Worm (Caenorhabditis elegans) whole organism, L4 larva: Measurements from ENCODE around the gene M04C3.5.

Experiments
- D1046.2 ChIP-seq: fragments of 200-800 bp; sonication (Bioruptor generic); IDR thresholded peaks from 2 replicates; pipeline ENCODE4 v1.3.6; 2022; ENCODE audit warnings: missing genetic modification characterization, missing compliant biosample characterization
- F26F4.8 ChIP-seq: fragments of 200-800 bp; sonication (Bioruptor generic); conservative IDR thresholded peaks from 2 replicates; pipeline ENCODE4 v1.3.6; 2022; ENCODE audit warnings: missing genetic modification characterization, missing compliant biosample characterization
- T20F7.1 ChIP-seq: fragments of 200-800 bp; sonication (Bioruptor generic); optimal IDR thresholded peaks from 2 replicates; lab custom pipeline; 2018; ENCODE audit warnings: mild to moderate bottlenecking, missing genetic modification characterization, missing compliant biosample characterization
- Y48G9A.11 ChIP-seq: fragments of 200-800 bp; sonication (Bioruptor generic); IDR thresholded peaks from 2 replicates; pipeline ENCODE4 v1.3.6; 2022; ENCODE audit warnings: missing genetic modification reagents, missing genetic modification characterization, missing compliant biosample characterization
- Y75B8A.6 ChIP-seq: fragments of 200-800 bp; sonication (Bioruptor generic); IDR thresholded peaks from 2 replicates; pipeline ENCODE4 v1.3.6; 2022; ENCODE audit warnings: missing genetic modification reagents, missing genetic modification characterization, missing compliant biosample characterization
- arid-1 ChIP-seq: fragments of 200-800 bp; sonication (Bioruptor generic); conservative IDR thresholded peaks from 2 replicates; pipeline ENCODE4 v1.3.6; 2022; ENCODE audit warnings: missing genetic modification reagents, missing genetic modification characterization, missing compliant biosample characterization
- ceh-32 ChIP-seq: sonication (generic microtip); optimal IDR thresholded peaks from 2 replicates; lab custom pipeline; 2016; ENCODE audit warnings: mild to moderate bottlenecking, missing genetic modification characterization, missing compliant biosample characterization; ENCODE audit not compliant: poor library complexity
- ces-1 ChIP-seq: fragments of 150-350 bp; sonication (generic microtip); optimal IDR thresholded peaks from 4 replicates; lab custom pipeline; 2014; ENCODE audit warnings: missing biosample characterization, missing genetic modification reagents, missing genetic modification characterization
- ctbp-1 ChIP-seq: fragments of 200-800 bp; sonication (Bioruptor generic); IDR thresholded peaks from 2 replicates; pipeline ENCODE4 v1.3.6; 2022; ENCODE audit warnings: missing genetic modification reagents, missing genetic modification characterization, missing compliant biosample characterization
- dmd-8 ChIP-seq: fragments of 200-800 bp; sonication (Bioruptor generic); IDR thresholded peaks from 2 replicates; pipeline ENCODE4 v1.3.6; 2022; ENCODE audit warnings: missing genetic modification characterization, missing compliant biosample characterization
- egl-43 ChIP-seq: fragments of 200-800 bp; sonication (Bioruptor generic); IDR thresholded peaks from 2 replicates; pipeline ENCODE4 v1.3.6; 2022; ENCODE audit warnings: missing genetic modification reagents, missing genetic modification characterization, missing compliant biosample characterization
- hif-1 ChIP-seq, 2 experiments: sonication (generic microtip); optimal IDR thresholded peaks; 2 replicates each; lab custom pipeline; 2016 to 2017; ENCODE audit warnings: missing compliant biosample characterization in 2 of 2, missing genetic modification characterization in 2 of 2, missing genetic modification reagents in 2 of 2, missing genotype in 2 of 2, mild to moderate bottlenecking in 1 of 2
- hlh-11 ChIP-seq: fragments of 200-800 bp; sonication (Bioruptor generic); optimal IDR thresholded peaks from 2 replicates; lab custom pipeline; 2018; ENCODE audit warnings: mild to moderate bottlenecking, missing genetic modification characterization, missing compliant biosample characterization
- hlh-30 ChIP-seq: sonication (generic microtip); optimal IDR thresholded peaks from 2 replicates; lab custom pipeline; 2017; ENCODE audit warnings: antibody characterized with exemption, mild to moderate bottlenecking, missing genetic modification characterization, missing compliant biosample characterization; ENCODE audit not compliant: insufficient read depth
- hmg-1.1 ChIP-seq: fragments of 200-800 bp; sonication (Bioruptor generic); IDR thresholded peaks from 2 replicates; pipeline ENCODE4 v1.3.6; 2022; ENCODE audit warnings: missing genetic modification reagents, missing genetic modification characterization, missing compliant biosample characterization
- jun-1 ChIP-seq: fragments of 150-350 bp; optimal IDR thresholded peaks from 2 replicates; lab custom pipeline; 2014; ENCODE audit warnings: missing biosample characterization, missing genetic modification reagents, missing genetic modification characterization
- lim-7 ChIP-seq: fragments of 200-800 bp; sonication (Bioruptor generic); IDR thresholded peaks from 2 replicates; pipeline ENCODE4 v1.3.6; 2022; ENCODE audit warnings: missing genetic modification characterization, missing compliant biosample characterization
- lin-1 ChIP-seq: fragments of 200-800 bp; sonication (Bioruptor generic); IDR thresholded peaks from 2 replicates; pipeline ENCODE4 v1.3.6; 2022; ENCODE audit warnings: missing genetic modification reagents, missing genetic modification characterization, missing compliant biosample characterization
- lin-38 ChIP-seq: fragments of 200-800 bp; sonication (Bioruptor generic); IDR thresholded peaks from 2 replicates; pipeline ENCODE4 v1.3.6; 2022; ENCODE audit warnings: missing genetic modification reagents, missing genetic modification characterization, missing compliant biosample characterization
- lir-3 ChIP-seq: sonication (generic microtip); optimal IDR thresholded peaks from 2 replicates; lab custom pipeline; 2016; ENCODE audit warnings: mild to moderate bottlenecking, missing genetic modification characterization, missing compliant biosample characterization
- madf-5 ChIP-seq, 2 experiments: fragments of 200-800 bp; sonication (Bioruptor generic); IDR thresholded peaks; 2 replicates each; pipeline ENCODE4 v1.3.6; 2022; ENCODE audit warnings: missing compliant biosample characterization in 2 of 2, missing genetic modification characterization in 2 of 2
- madf-9 ChIP-seq: fragments of 200-800 bp; sonication (Bioruptor generic); conservative IDR thresholded peaks from 2 replicates; pipeline ENCODE4 v1.3.6; 2022; ENCODE audit warnings: missing genetic modification reagents, missing genetic modification characterization, missing compliant biosample characterization
- mdl-1 ChIP-seq, 2 experiments: fragments of 150-350 bp in 1 of 2; sonication (generic microtip) in 1 of 2; optimal IDR thresholded peaks; 2 replicates each; lab custom pipeline; 2014 to 2017; ENCODE audit warnings: missing biosample characterization in 2 of 2, missing genetic modification characterization in 2 of 2
- mxl-3 ChIP-seq: fragments of 200-800 bp; sonication (Bioruptor generic); optimal IDR thresholded peaks from 2 replicates; lab custom pipeline; 2018; ENCODE audit warnings: mild to moderate bottlenecking, missing genetic modification characterization, missing compliant biosample characterization
- nhr-10 ChIP-seq: fragments of 150-350 bp; optimal IDR thresholded peaks from 2 replicates; lab custom pipeline; 2014; ENCODE audit warnings: missing biosample characterization, missing genetic modification characterization
- nhr-11 ChIP-seq: fragments of 150-350 bp; optimal IDR thresholded peaks from 2 replicates; lab custom pipeline; 2014; ENCODE audit warnings: missing biosample characterization, missing genetic modification characterization
- nhr-111 ChIP-seq: fragments of 200-800 bp; sonication (Bioruptor generic); optimal IDR thresholded peaks from 2 replicates; lab custom pipeline; 2018; ENCODE audit warnings: mild to moderate bottlenecking, missing genetic modification characterization, missing compliant biosample characterization
- nhr-25 ChIP-seq: sonication (generic microtip); optimal IDR thresholded peaks from 2 replicates; lab custom pipeline; 2017; ENCODE audit warnings: missing genetic modification characterization, mild to moderate bottlenecking, missing compliant biosample characterization, antibody characterized with exemption, moderate library complexity, borderline replicate concordance; ENCODE audit not compliant: insufficient read depth
- nhr-28 ChIP-seq: fragments of 150-350 bp; optimal IDR thresholded peaks from 2 replicates; lab custom pipeline; 2014; ENCODE audit warnings: missing biosample characterization, missing genetic modification characterization
- nhr-41 ChIP-seq: fragments of 200-800 bp; sonication (Bioruptor generic); IDR thresholded peaks from 2 replicates; pipeline ENCODE4 v1.3.6; 2022; ENCODE audit warnings: missing genetic modification reagents, missing genetic modification characterization, missing compliant biosample characterization
- nhr-48 ChIP-seq: sonication (generic microtip); optimal IDR thresholded peaks from 2 replicates; lab custom pipeline; 2016; ENCODE audit warnings: mild to moderate bottlenecking, missing genetic modification characterization, missing compliant biosample characterization
- nhr-6 ChIP-seq: fragments of 150-350 bp; optimal IDR thresholded peaks from 2 replicates; lab custom pipeline; 2014; ENCODE audit warnings: missing biosample characterization, missing genetic modification characterization
- rbr-2 ChIP-seq: sonication (generic microtip); optimal IDR thresholded peaks from 2 replicates; lab custom pipeline; 2016; ENCODE audit warnings: missing genotype, missing genetic modification characterization, missing compliant biosample characterization
- saeg-2 ChIP-seq: fragments of 200-800 bp; sonication (Bioruptor generic); IDR thresholded peaks from 2 replicates; pipeline ENCODE4 v1.3.6; 2022; ENCODE audit warnings: missing genetic modification reagents, missing genetic modification characterization, missing compliant biosample characterization
- sdz-12 ChIP-seq: fragments of 200-800 bp; sonication (Bioruptor generic); optimal IDR thresholded peaks from 2 replicates; lab custom pipeline; 2018; ENCODE audit warnings: mild to moderate bottlenecking, missing genetic modification characterization, missing compliant biosample characterization
- spr-3 ChIP-seq: fragments of 200-800 bp; sonication (Bioruptor generic); optimal IDR thresholded peaks from 2 replicates; lab custom pipeline; 2018; ENCODE audit warnings: mild to moderate bottlenecking, missing genetic modification characterization, missing compliant biosample characterization
- tra-1 ChIP-seq: fragments of 200-800 bp; sonication (Bioruptor generic); IDR thresholded peaks from 2 replicates; pipeline ENCODE4 v1.3.6; 2022; ENCODE audit warnings: missing genetic modification reagents, missing genetic modification characterization, missing compliant biosample characterization
- unc-130 ChIP-seq: sonication (generic microtip); optimal IDR thresholded peaks from 2 replicates; lab custom pipeline; 2016; ENCODE audit warnings: missing genetic modification reagents, missing genetic modification characterization, missing compliant biosample characterization
- unc-62 ChIP-seq, 3 experiments: fragments of 150-350 bp in 1 of 3; sonication (generic microtip); optimal IDR thresholded peaks in 2 of 3; peaks in 1 of 3; 1 replicate in 1 of 3; 2 replicates in 2 of 3; lab custom pipeline; 2014 to 2017; ENCODE audit warnings: missing biosample characterization in 3 of 3, missing genetic modification characterization in 3 of 3, missing genetic modification reagents in 3 of 3, missing genotype in 1 of 3
- vab-7 ChIP-seq: fragments of 200-800 bp; sonication (Bioruptor generic); IDR thresholded peaks from 2 replicates; pipeline ENCODE4 v1.3.6; 2022; ENCODE audit warnings: missing genetic modification reagents, missing genetic modification characterization, missing compliant biosample characterization
- zag-1 ChIP-seq: fragments of 150-350 bp; optimal IDR thresholded peaks from 2 replicates; lab custom pipeline; 2014; ENCODE audit warnings: missing biosample characterization, missing genetic modification characterization
- zip-2 ChIP-seq: fragments of 150-350 bp; optimal IDR thresholded peaks from 2 replicates; lab custom pipeline; 2014; ENCODE audit warnings: missing biosample characterization, missing genetic modification characterization
- ztf-11 ChIP-seq: fragments of 150-350 bp; optimal IDR thresholded peaks from 2 replicates; lab custom pipeline; 2014; ENCODE audit warnings: missing biosample characterization, missing genetic modification characterization

M04C3.5 gene

ce11 chrV:19428097-19428496, 21.4 kb upstream of the M04C3.5 start:
- TF ChIP-seq lim-7 (GFP tag; lab: Robert Waterston, UW) (no peak), hlh-11 (tag; lab: Kevin White, UChicago) (peak; percentile 11), unc-62 (GFP tag; optimal IDR thresholded peaks at IDR 0.05 in 1 of 2; lab: Kevin White, UChicago) (peak in 1 of 2 experiments; percentile 61), unc-62 (tag; optimal IDR thresholded peaks at IDR 0.05; lab: Kevin White, UChicago) (no peak), mxl-3 (GFP tag; lab: Kevin White, UChicago) (peak; percentile 19), nhr-28 (tag; lab: Kevin White, UChicago) (no peak), madf-9 (no peak), D1046.2 (no peak), lin-38 (GFP tag; lab: Robert Waterston, UW) (no peak), hlh-30 (tag; lab: Kevin White, UChicago) (peak; percentile 77), spr-3 (no peak), madf-5 (GFP tag; IDR thresholded peaks at IDR 0.05; lab: Robert Waterston, UW) (no peak)
- TF ChIP-seq, all 104 proteins: peak for 4

ce11 chrV:19428936-19429335, 20.6 kb upstream of the M04C3.5 start:
- TF ChIP-seq nhr-48 (tag; lab: Kevin White, UChicago) (no peak), unc-130 (no peak), mxl-3 (GFP tag; lab: Kevin White, UChicago) (no peak), nhr-28 (tag; lab: Kevin White, UChicago) (no peak), jun-1 (tag; lab: Kevin White, UChicago) (no peak), nhr-11 (tag; lab: Kevin White, UChicago) (no peak), egl-43 (GFP tag; lab: Robert Waterston, UW) (no peak), Y48G9A.11 (GFP tag; lab: Robert Waterston, UW) (no peak), Y75B8A.6 (GFP tag; lab: Robert Waterston, UW) (no peak), rbr-2 (no peak), unc-62 (GFP tag; optimal IDR thresholded peaks at IDR 0.05 in 1 of 2; lab: Kevin White, UChicago) (no peak), unc-62 (tag; optimal IDR thresholded peaks at IDR 0.05; lab: Kevin White, UChicago) (no peak)

ce11 chrV:19429605-19430004, 19.9 kb upstream of the M04C3.5 start:
- TF ChIP-seq nhr-41 (GFP tag; lab: Robert Waterston, UW) (no peak), madf-5 (GFP tag; IDR thresholded peaks at IDR 0.05; lab: Robert Waterston, UW) (no peak), Y75B8A.6 (GFP tag; lab: Robert Waterston, UW) (0 out of 2 replicates have a peak, but pooled peaks have one; percentile 47)

ce11 chrV:19430351-19430913, 19.1 kb upstream of the M04C3.5 start:
- TF ChIP-seq vab-7 (GFP tag; lab: Robert Waterston, UW) = no peak
- no peak for TF ChIP-seq T20F7.1 (GFP tag; lab: Kevin White, UChicago)
- TF ChIP-seq ces-1 (GFP tag; lab: Kevin White, UChicago) = no peak
- no peak for TF ChIP-seq ctbp-1 (GFP tag; lab: Robert Waterston, UW)
- no peak for TF ChIP-seq lin-1
- TF ChIP-seq nhr-6 (tag; lab: Kevin White, UChicago) = no peak
- 0 out of 2 replicates have a peak, but pooled peaks have one; percentile 25 for TF ChIP-seq tra-1
- TF ChIP-seq hif-1 (tag; optimal IDR thresholded peaks at IDR 0.05; lab: Kevin White, UChicago) = no peak
- TF ChIP-seq ceh-32 = no peak
- no peak for TF ChIP-seq nhr-11 (tag; lab: Kevin White, UChicago)
- no peak for TF ChIP-seq zag-1 (tag; lab: Kevin White, UChicago)
- 0 out of 2 replicates have a peak, but pooled peaks have one; percentile 11 for TF ChIP-seq saeg-2
- no peak for TF ChIP-seq sdz-12
- TF ChIP-seq lir-3 = no peak
- peak; percentile 8 for TF ChIP-seq hlh-11 (tag; lab: Kevin White, UChicago)
- TF ChIP-seq dmd-8 = no peak
- TF ChIP-seq nhr-10 (tag; lab: Kevin White, UChicago) = no peak
- TF ChIP-seq hmg-1.1 (GFP tag; lab: Robert Waterston, UW) = no peak
- no peak for TF ChIP-seq zip-2 (tag; lab: Kevin White, UChicago)
- peak; percentile 62 for TF ChIP-seq nhr-111 (GFP tag; lab: Kevin White, UChicago)
- TF ChIP-seq ztf-11 (tag; lab: Kevin White, UChicago) = no peak
- TF ChIP-seq F26F4.8 (GFP tag; lab: Robert Waterston, UW) = 0 out of 2 replicates have a peak, but pooled peaks have one; percentile 19
- TF ChIP-seq arid-1 (GFP tag; lab: Robert Waterston, UW) = no peak
- peak; percentile 30 for TF ChIP-seq hlh-30 (tag; lab: Kevin White, UChicago)
- TF ChIP-seq mdl-1 (tag; optimal IDR thresholded peaks at IDR 0.05; lab: Kevin White, UChicago) = no peak
- TF ChIP-seq nhr-25 (tag; lab: Kevin White, UChicago) = no peak
